Fruit fly (Drosophila melanogaster): ENCODE measurements around the gene twit.

twit gene

DNA sequence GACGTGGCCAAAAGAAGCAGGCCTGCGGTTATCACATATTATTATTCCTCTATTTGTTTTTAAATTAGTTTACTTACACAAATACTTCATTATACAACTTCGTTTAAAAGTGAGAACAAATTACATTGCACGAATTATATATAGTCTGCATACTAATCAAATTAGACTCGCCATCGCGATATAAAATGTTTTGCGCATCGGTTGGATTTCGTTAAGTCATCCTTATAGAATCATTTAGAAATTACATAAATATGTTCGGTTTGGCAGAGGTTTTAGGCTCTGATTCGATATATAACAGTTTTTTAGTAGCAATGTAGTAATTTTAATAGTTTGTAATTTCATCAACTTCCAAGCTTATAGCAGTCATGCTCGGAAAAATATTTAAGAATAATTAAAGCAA lies 14.5 kb upstream of the twit start, which contains the start of gene Spn38F:
Gene Spn38F (minus strand): TSS at position 101 of the 400 bp plus-strand sequence.
- TF ChIP-seq grn (GFP tag; optimal IDR thresholded peaks at IDR 0.05): no peak

DNA sequence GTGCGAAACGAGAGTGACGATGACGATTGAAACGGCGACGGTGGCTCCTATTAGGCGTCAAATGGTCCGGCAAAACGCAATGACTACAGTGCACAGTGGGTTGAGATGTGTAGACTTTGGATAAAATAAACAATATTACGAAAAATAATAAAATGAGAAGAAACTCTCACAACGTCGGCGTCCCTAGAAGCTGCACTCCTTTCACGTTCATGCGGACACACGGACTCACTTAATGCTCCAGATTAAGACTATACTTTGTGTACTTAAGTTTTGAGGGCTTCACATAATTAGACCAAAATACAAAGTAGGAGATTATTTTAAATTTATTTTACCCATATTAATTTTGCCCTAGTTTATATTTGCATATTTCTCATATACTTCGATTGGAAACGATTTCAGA lies 12.4 kb upstream of the twit start:
- TF ChIP-seq Ets97D (GFP tag; optimal IDR thresholded peaks at IDR 0.05): no peak
- no peak for TF ChIP-seq chif (GFP tag; optimal IDR thresholded peaks at IDR 0.05)
- peak; percentile 6 for TF ChIP-seq CG6254 (GFP tag; optimal IDR thresholded peaks at IDR 0.05)
- peak; percentile 16 for TF ChIP-seq sens (GFP tag)
- peak; percentile 35 for TF ChIP-seq dmrt99B (tag; optimal IDR thresholded peaks at IDR 0.05)
- TF ChIP-seq Blimp-1 (GFP tag; optimal IDR thresholded peaks at IDR 0.05): peak; percentile 26
- TF ChIP-seq CG1792 (GFP tag; optimal IDR thresholded peaks at IDR 0.05): no peak

DNA sequence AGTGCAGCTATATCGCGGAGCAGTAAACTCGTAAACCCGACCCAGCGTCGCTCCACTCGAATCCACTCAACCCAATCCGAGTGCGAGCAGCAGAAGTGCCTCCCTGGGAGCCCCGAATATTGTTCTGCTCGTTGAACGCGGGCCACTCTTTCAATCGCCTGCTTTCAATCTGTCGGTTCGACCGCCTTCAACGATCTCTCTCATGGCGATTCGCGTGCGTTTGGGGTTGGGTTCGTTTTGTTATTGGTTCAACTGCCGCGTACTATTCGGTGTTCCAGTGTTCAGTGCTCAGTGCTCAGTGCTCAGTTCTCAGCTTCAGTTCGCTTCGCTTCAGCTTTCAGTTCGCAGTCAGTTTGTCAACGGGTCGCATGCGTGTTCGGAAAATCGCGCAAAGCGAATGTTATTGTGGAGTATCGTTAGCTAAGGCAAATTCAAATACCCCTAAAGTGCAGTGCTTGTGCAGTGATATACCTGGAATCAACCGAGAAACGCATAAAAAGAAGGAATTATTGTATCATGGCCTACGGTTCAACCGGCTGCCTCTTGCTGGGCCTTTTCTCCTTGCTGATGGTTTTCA lies 11.8 kb upstream of the twit start, which contains the start of gene CG31676:
Gene CG31676 (plus strand): TSS at position 289 of the 577 bp plus-strand sequence.
- TF ChIP-seq Rfx (GFP tag; IDR thresholded peaks at IDR 0.05): peak; percentile 51; the same call in 1 of the 2 replicates
- TF ChIP-seq so (GFP tag; IDR thresholded peaks at IDR 0.05): 0 out of 3 replicates have a peak, but pooled peaks have one; percentile 21
- TF ChIP-seq CG10366 (GFP tag; IDR thresholded peaks at IDR 0.05): no peak
- TF ChIP-seq Scr (GFP tag; IDR thresholded peaks at IDR 0.05; ENCODE audit: partially characterized antibody): no peak
- TF ChIP-seq tio (GFP tag; optimal IDR thresholded peaks at IDR 0.05): no peak
- peak; percentile 45 for TF ChIP-seq CG6854 (GFP tag; optimal IDR thresholded peaks at IDR 0.05)
- peak; percentile 45 for TF ChIP-seq CG10543 (GFP tag; optimal IDR thresholded peaks at IDR 0.05)
- 0 out of 2 replicates have a peak, but pooled peaks have one; percentile 23 for TF ChIP-seq CG17612 (GFP tag; IDR thresholded peaks at IDR 0.05)
- TF ChIP-seq CG33557 (GFP tag; optimal IDR thresholded peaks at IDR 0.05): no peak
- 0 out of 3 replicates have a peak, but pooled peaks have one; percentile 47 for TF ChIP-seq CG11456 (GFP tag; IDR thresholded peaks at IDR 0.05)
- peak; percentile 54; the same call in 2 of the 3 replicates for TF ChIP-seq gce (GFP tag; IDR thresholded peaks at IDR 0.05)
- peak; percentile 37 for TF ChIP-seq odd (GFP tag; optimal IDR thresholded peaks at IDR 0.05)
- TF ChIP-seq PHDP (tag; optimal IDR thresholded peaks at IDR 0.05): peak; percentile 30
- peak; percentile 16 for TF ChIP-seq CG4328 (GFP tag; optimal IDR thresholded peaks at IDR 0.05)
- peak; percentile 41 for TF ChIP-seq Deaf1 (tag; optimal IDR thresholded peaks at IDR 0.05)
- TF ChIP-seq CrebB (tag; optimal IDR thresholded peaks at IDR 0.05): peak; percentile 54
- 0 out of 3 replicates have a peak, but pooled peaks have one; percentile 23 for TF ChIP-seq CG6175 (GFP tag; IDR thresholded peaks at IDR 0.05)
- peak; percentile 40; the same call in 1 of the 2 replicates for TF ChIP-seq wdn (GFP tag; IDR thresholded peaks at IDR 0.05)
- 0 out of 4 replicates have a peak, but pooled peaks have one; percentile 22 for TF ChIP-seq chinmo (GFP tag; IDR thresholded peaks at IDR 0.05; ENCODE audit: partially characterized antibody)
- TF ChIP-seq Meics (GFP tag; optimal IDR thresholded peaks at IDR 0.05): peak; percentile 52
- peak; percentile 46 for TF ChIP-seq luna (GFP tag; optimal IDR thresholded peaks at IDR 0.05)
- TF ChIP-seq zfh2 (GFP tag; optimal IDR thresholded peaks at IDR 0.05): no peak
- peak; percentile 42 for TF ChIP-seq CG12769 (tag; optimal IDR thresholded peaks at IDR 0.05)
- peak; percentile 10 for TF ChIP-seq NfI (GFP tag; optimal IDR thresholded peaks at IDR 0.05)
- peak; percentile 29; the same call in 1 of the 3 replicates for TF ChIP-seq dysf (GFP tag; IDR thresholded peaks at IDR 0.05)
- peak; percentile 74 for TF ChIP-seq z (GFP tag; IDR thresholded peaks at IDR 0.05)
- peak; percentile 53 for TF ChIP-seq CG7987 (GFP tag; optimal IDR thresholded peaks at IDR 0.05)
- peak; percentile 24 for TF ChIP-seq her (GFP tag; optimal IDR thresholded peaks at IDR 0.05)
- TF ChIP-seq CG11247 (GFP tag; IDR thresholded peaks at IDR 0.05): peak; percentile 11; the same call in 1 of the 2 replicates
- peak; percentile 5 to 15 for TF ChIP-seq Trl (optimal IDR thresholded peaks at IDR 0.05)
- no peak for TF ChIP-seq Trl (GFP tag; optimal IDR thresholded peaks at IDR 0.05)
- TF ChIP-seq Hmr (GFP tag; optimal IDR thresholded peaks at IDR 0.05): peak; percentile 53
- peak; percentile 48 for TF ChIP-seq CG13296 (GFP tag; optimal IDR thresholded peaks at IDR 0.05)
- TF ChIP-seq B-H2 (GFP tag; optimal IDR thresholded peaks at IDR 0.05): peak; percentile 73
- peak; percentile 78 for TF ChIP-seq Fer1 (GFP tag; optimal IDR thresholded peaks at IDR 0.05)
- TF ChIP-seq CG18599 (GFP tag; optimal IDR thresholded peaks at IDR 0.05): peak; percentile 47
- peak; percentile 56 for TF ChIP-seq CG3281 (GFP tag; optimal IDR thresholded peaks at IDR 0.05)
- no peak for TF ChIP-seq Sry-β (GFP tag; optimal IDR thresholded peaks at IDR 0.05)

All from whole organism, embryonic.